Fruit fly (Drosophila melanogaster) whole organism, embryonic: ENCODE measurements around the gene CG3632.
A peak's percentile ranks its signal among the peaks of the same experiment; 100 is the strongest.

Experiments
- BtbVII ChIP-seq: fragments of 200-800 bp; sonication (Bioruptor generic); optimal IDR thresholded peaks from 3 replicates; lab custom pipeline; 2017; ENCODE audit warnings: missing biosample characterization, mild to moderate bottlenecking, missing genetic modification characterization
- CG10431 ChIP-seq: fragments of 200-800 bp; sonication (Bioruptor generic); optimal IDR thresholded peaks from 3 replicates; lab custom pipeline; 2018; ENCODE audit warnings: missing biosample characterization, mild to moderate bottlenecking, missing genetic modification characterization
- CG10565 ChIP-seq: fragments of 200-800 bp; sonication (Bioruptor generic); optimal IDR thresholded peaks from 3 replicates; lab custom pipeline; 2016; ENCODE audit warnings: missing biosample characterization, mild to moderate bottlenecking, missing genetic modification characterization
- CG10979 ChIP-seq: fragments of 200-800 bp; sonication (Bioruptor generic); optimal IDR thresholded peaks from 2 replicates; lab custom pipeline; 2018; ENCODE audit warnings: missing biosample characterization, mild to moderate bottlenecking, missing genetic modification characterization, moderate library complexity
- CG12659 ChIP-seq: fragments of 200-800 bp; sonication (Bioruptor generic); optimal IDR thresholded peaks from 3 replicates; lab custom pipeline; 2017; ENCODE audit warnings: mild to moderate bottlenecking, missing biosample characterization, missing genetic modification reagents, missing genetic modification characterization
- CG13296 ChIP-seq: fragments of 200-800 bp; sonication (Bioruptor generic); optimal IDR thresholded peaks from 3 replicates; lab custom pipeline; 2018; ENCODE audit warnings: missing biosample characterization, mild to moderate bottlenecking, missing genetic modification characterization
- CG15073 ChIP-seq: fragments of 200-800 bp; sonication (Bioruptor generic); optimal IDR thresholded peaks from 2 replicates; lab custom pipeline; 2016; ENCODE audit warnings: missing biosample characterization, missing genetic modification characterization
- CG15601 ChIP-seq: fragments of 200-800 bp; sonication (Bioruptor generic); optimal IDR thresholded peaks from 3 replicates; lab custom pipeline; 2019; ENCODE audit warnings: missing biosample characterization, mild to moderate bottlenecking, missing genetic modification characterization, moderate library complexity
- CG16779 ChIP-seq: fragments of 200-800 bp; sonication (Bioruptor generic); IDR thresholded peaks from 2 replicates; pipeline ENCODE4 v1.3.6; 2022; ENCODE audit warnings: missing biosample characterization, missing genetic modification characterization
- CG17328 ChIP-seq: fragments of 200-800 bp; sonication (Bioruptor generic); IDR thresholded peaks from 2 replicates; pipeline ENCODE4 v1.3.6; 2022; ENCODE audit warnings: missing biosample characterization, missing genetic modification characterization
- CG17359 ChIP-seq: fragments of 200-800 bp; sonication (Bioruptor generic); optimal IDR thresholded peaks from 3 replicates; lab custom pipeline; 2018; ENCODE audit warnings: missing biosample characterization, mild to moderate bottlenecking, missing genetic modification characterization, moderate library complexity
- CG17385 ChIP-seq: fragments of 200-800 bp; sonication (Bioruptor generic); optimal IDR thresholded peaks from 3 replicates; lab custom pipeline; 2018; ENCODE audit warnings: missing biosample characterization, mild to moderate bottlenecking, missing genetic modification characterization
- CG2678 ChIP-seq: fragments of 200-800 bp; sonication (Bioruptor generic); optimal IDR thresholded peaks from 3 replicates; lab custom pipeline; 2019; ENCODE audit warnings: missing biosample characterization, mild to moderate bottlenecking, missing genetic modification characterization, moderate library complexity
- CG2875 ChIP-seq: fragments of 200-800 bp; sonication (Bioruptor generic); optimal IDR thresholded peaks from 2 replicates; lab custom pipeline; 2017; ENCODE audit warnings: missing biosample characterization, mild to moderate bottlenecking, missing genetic modification characterization, missing genetic modification reagents
- CG31365 ChIP-seq: fragments of 200-800 bp; sonication (Bioruptor generic); optimal IDR thresholded peaks from 2 replicates; lab custom pipeline; 2018; ENCODE audit warnings: missing biosample characterization, mild to moderate bottlenecking, missing genetic modification characterization
- CG34422 ChIP-seq: fragments of 200-800 bp; sonication (Bioruptor generic); IDR thresholded peaks from 3 replicates; pipeline ENCODE4 v1.3.6; 2022; ENCODE audit warnings: missing biosample characterization, missing genetic modification characterization
- CG3838 ChIP-seq: fragments of 200-800 bp; sonication (Bioruptor generic); optimal IDR thresholded peaks from 3 replicates; lab custom pipeline; 2016; ENCODE audit warnings: missing biosample characterization, missing genetic modification characterization
- CG4617 ChIP-seq: fragments of 200-800 bp; sonication (Bioruptor generic); optimal IDR thresholded peaks from 3 replicates; lab custom pipeline; 2016; ENCODE audit warnings: missing biosample characterization, missing genetic modification characterization, borderline replicate concordance
- CG6813 ChIP-seq: fragments of 200-800 bp; sonication (Bioruptor generic); optimal IDR thresholded peaks from 2 replicates; lab custom pipeline; 2017; ENCODE audit warnings: missing biosample characterization, missing genetic modification characterization, mild to moderate bottlenecking, moderate library complexity, missing genetic modification reagents
- CG8089 ChIP-seq: fragments of 200-800 bp; sonication (Bioruptor generic); optimal IDR thresholded peaks from 3 replicates; lab custom pipeline; 2016; ENCODE audit warnings: missing biosample characterization, missing genetic modification characterization
- CTCF ChIP-seq: fragments of 200-800 bp; sonication (Bioruptor generic); optimal IDR thresholded peaks from 2 replicates; lab custom pipeline; 2017; ENCODE audit warnings: missing biosample characterization, mild to moderate bottlenecking, missing genetic modification characterization, moderate library complexity
- Camta ChIP-seq: fragments of 200-800 bp; sonication (Bioruptor generic); optimal IDR thresholded peaks from 2 replicates; lab custom pipeline; 2016; ENCODE audit warnings: missing biosample characterization, missing genetic modification characterization
- D ChIP-seq, 2 experiments: fragments of 200-800 bp in 1 of 2; fragments of >200 bp in 1 of 2; sonication (Bioruptor generic) in 1 of 2; optimal IDR thresholded peaks; 2 replicates in 1 of 2; 3 replicates in 1 of 2; lab custom pipeline; 2017; ENCODE audit warnings: mild to moderate bottlenecking in 1 of 2, missing biosample characterization in 1 of 2, missing genetic modification characterization in 1 of 2, missing genetic modification reagents in 1 of 2
- Drgx ChIP-seq: fragments of 200-800 bp; sonication (Bioruptor generic); IDR thresholded peaks from 2 replicates; pipeline ENCODE4 v1.3.6; 2022; ENCODE audit warnings: missing biosample characterization, missing genetic modification characterization
- Hmr ChIP-seq: fragments of 200-800 bp; sonication (Bioruptor generic); optimal IDR thresholded peaks from 3 replicates; lab custom pipeline; 2017; ENCODE audit warnings: mild to moderate bottlenecking, missing biosample characterization, missing genetic modification reagents, missing genetic modification characterization
- Hsf ChIP-seq: fragments of 200-800 bp; sonication (Bioruptor generic); optimal IDR thresholded peaks from 3 replicates; lab custom pipeline; 2016; ENCODE audit warnings: missing biosample characterization, missing genetic modification characterization
- MBD-R2 ChIP-seq: fragments of 200-800 bp; sonication (Bioruptor generic); IDR thresholded peaks from 2 replicates; pipeline ENCODE4 v1.3.6; 2022; ENCODE audit warnings: missing biosample characterization, missing genetic modification characterization
- NK7.1 ChIP-seq: fragments of 200-800 bp; sonication (Bioruptor generic); optimal IDR thresholded peaks from 3 replicates; lab custom pipeline; 2016; ENCODE audit warnings: missing biosample characterization, missing genetic modification characterization
- Nf-YC ChIP-seq: fragments of 200-800 bp; optimal IDR thresholded peaks from 3 replicates; lab custom pipeline; 2019; ENCODE audit warnings: missing biosample characterization, mild to moderate bottlenecking, missing genetic modification characterization, moderate library complexity
- NfI ChIP-seq: fragments of 200-800 bp; sonication (Bioruptor generic); optimal IDR thresholded peaks from 3 replicates; lab custom pipeline; 2018; ENCODE audit warnings: missing biosample characterization, mild to moderate bottlenecking, missing genetic modification characterization, moderate library complexity
- Opbp ChIP-seq: fragments of 200-800 bp; sonication (Bioruptor generic); IDR thresholded peaks from 3 replicates; pipeline ENCODE4 v1.3.6; 2022; ENCODE audit warnings: missing biosample characterization, missing genetic modification characterization; ENCODE audit not compliant: partially characterized antibody
- Six4 ChIP-seq: fragments of 200-800 bp; sonication (Bioruptor generic); optimal IDR thresholded peaks from 2 replicates; lab custom pipeline; 2016; ENCODE audit warnings: missing biosample characterization, missing genetic modification characterization
- TFAM ChIP-seq: fragments of 200-800 bp; sonication (Bioruptor generic); optimal IDR thresholded peaks from 2 replicates; lab custom pipeline; 2017; ENCODE audit warnings: missing biosample characterization, missing genetic modification characterization, inconsistent platforms
- Xrp1 ChIP-seq: fragments of 200-800 bp; sonication (Bioruptor generic); IDR thresholded peaks from 2 replicates; pipeline ENCODE4 v1.3.6; 2022; ENCODE audit warnings: missing biosample characterization, missing genetic modification characterization
- al ChIP-seq: fragments of 200-800 bp; sonication (Bioruptor generic); IDR thresholded peaks from 2 replicates; pipeline ENCODE4 v1.3.6; 2022; ENCODE audit warnings: missing biosample characterization, missing genetic modification characterization
- bbx ChIP-seq: fragments of 200-800 bp; sonication (Bioruptor generic); IDR thresholded peaks from 2 replicates; pipeline ENCODE4 v1.3.6; 2022; ENCODE audit warnings: missing biosample characterization, missing genetic modification characterization; ENCODE audit not compliant: partially characterized antibody
- cad ChIP-seq: fragments of >200 bp; optimal IDR thresholded peaks from 2 replicates; lab custom pipeline; 2017; ENCODE audit warnings: missing biosample characterization, missing genetic modification characterization
- danr ChIP-seq: fragments of 200-800 bp; sonication (Bioruptor generic); IDR thresholded peaks from 2 replicates; pipeline ENCODE4 v1.3.6; 2022; ENCODE audit warnings: missing biosample characterization, missing genetic modification characterization
- dm ChIP-seq: fragments of 200-800 bp; sonication (Bioruptor generic); optimal IDR thresholded peaks from 3 replicates; lab custom pipeline; 2016; ENCODE audit warnings: missing biosample characterization, missing genetic modification characterization
- dmrt99B ChIP-seq: fragments of 200-800 bp; sonication (Bioruptor generic); optimal IDR thresholded peaks from 2 replicates; lab custom pipeline; 2018; ENCODE audit warnings: missing biosample characterization, mild to moderate bottlenecking, missing genetic modification characterization, moderate library complexity
- grau ChIP-seq: fragments of 200-800 bp; optimal IDR thresholded peaks from 3 replicates; lab custom pipeline; 2019; ENCODE audit warnings: missing biosample characterization, mild to moderate bottlenecking, missing genetic modification characterization, moderate library complexity
- lola ChIP-seq, 3 experiments: fragments of >200 bp in 2 of 3; fragments of 200-800 bp in 1 of 3; sonication (Bioruptor generic) in 1 of 3; optimal IDR thresholded peaks; 2 replicates each; lab custom pipeline; 2017 to 2019; ENCODE audit warnings: missing biosample characterization in 3 of 3, missing genetic modification characterization in 3 of 3, mild to moderate bottlenecking in 1 of 3, moderate library complexity in 1 of 3
- mld ChIP-seq: fragments of 200-800 bp; sonication (Bioruptor generic); IDR thresholded peaks from 3 replicates; pipeline ENCODE4 v1.3.6; 2022; ENCODE audit warnings: missing biosample characterization, missing genetic modification characterization; ENCODE audit not compliant: partially characterized antibody
- org-1 ChIP-seq: fragments of 200-800 bp; sonication (Bioruptor generic); optimal IDR thresholded peaks from 2 replicates; lab custom pipeline; 2017; ENCODE audit warnings: missing biosample characterization, missing genetic modification characterization
- pan ChIP-seq, 4 experiments: fragments of >200 bp in 3 of 4; fragments of 200-800 bp in 1 of 4; sonication (Bioruptor generic) in 1 of 4; optimal IDR thresholded peaks in 3 of 4; IDR thresholded peaks in 1 of 4; 2 replicates each; pipeline versions ENCODE4 v1.3.6 to Lab custom; 2017 to 2022; ENCODE audit warnings: missing biosample characterization in 2 of 4, missing genetic modification characterization in 2 of 4, mixed read lengths in 1 of 4
- pho ChIP-seq: fragments of 200-800 bp; sonication (Bioruptor generic); optimal IDR thresholded peaks from 2 replicates; lab custom pipeline; 2016; ENCODE audit warnings: missing biosample characterization, missing genetic modification characterization
- pnt ChIP-seq: fragments of 200-800 bp; sonication (Bioruptor generic); optimal IDR thresholded peaks from 3 replicates; lab custom pipeline; 2016; ENCODE audit warnings: missing biosample characterization, missing genetic modification characterization
- sug ChIP-seq: fragments of 200-800 bp; optimal IDR thresholded peaks from 2 replicates; lab custom pipeline; 2019; ENCODE audit warnings: missing biosample characterization, mild to moderate bottlenecking, missing genetic modification characterization, moderate library complexity
- tap ChIP-seq: fragments of 200-800 bp; optimal IDR thresholded peaks from 3 replicates; lab custom pipeline; 2019; ENCODE audit warnings: missing biosample characterization, mild to moderate bottlenecking, missing genetic modification characterization, moderate library complexity
- usp ChIP-seq: fragments of >200 bp; optimal IDR thresholded peaks from 2 replicates; lab custom pipeline; 2017; ENCODE audit warnings: missing biosample characterization, missing genetic modification characterization

Gene CG3632

dm6 chrX:16270795-16271194, 25.7 kb upstream of the CG3632 start, which contains the start of gene Mfe2 (continued):
- peak; percentile 53 for TF ChIP-seq Hsf
- TF ChIP-seq dm = peak; percentile 29
- TF ChIP-seq CG3838 = no peak
- TF ChIP-seq CG31365 (tag; lab: Kevin White, UChicago) = no peak
- TF ChIP-seq Xrp1 (GFP tag; lab: Robert Waterston, UW) = peak; percentile 51; the same call in 1 of the 2 replicates
- TF ChIP-seq Nf-YC = peak; percentile 24
- TF ChIP-seq pnt (GFP tag; lab: Kevin White, UChicago) = peak; percentile 18
- TF ChIP-seq cad = no peak
- peak; percentile 59 for TF ChIP-seq pho (GFP tag; lab: Kevin White, UChicago)
- TF ChIP-seq NfI (GFP tag; lab: Kevin White, UChicago) = peak; percentile 46
- peak; percentile 44 for TF ChIP-seq CG13296
- TF ChIP-seq CG4617 = peak; percentile 83
- TF ChIP-seq CG12659 (GFP tag; lab: Kevin White, UChicago) = peak; percentile 82
- TF ChIP-seq danr (GFP tag; lab: Robert Waterston, UW) = no peak
- TF ChIP-seq D (optimal IDR thresholded peaks at IDR 0.05; lab: Kevin White, UChicago) = no peak
- TF ChIP-seq D (GFP tag; optimal IDR thresholded peaks at IDR 0.05; lab: Kevin White, UChicago) = no peak
- TF ChIP-seq pan (optimal IDR thresholded peaks at IDR 0.05; lab: Kevin White, UChicago) = no peak
- TF ChIP-seq pan (GFP tag; optimal IDR thresholded peaks at IDR 0.05 in 1 of 2, IDR thresholded peaks at IDR 0.05 in 1 of 2) = no peak
- TF ChIP-seq CG17385 (GFP tag; lab: Kevin White, UChicago) = no peak
- no peak for TF ChIP-seq tap (tag; lab: Kevin White, UChicago)
- TF ChIP-seq CTCF (GFP tag; lab: Kevin White, UChicago) = peak; percentile 80
- TF ChIP-seq CG16779 (GFP tag; lab: Robert Waterston, UW) = no peak
- no peak for TF ChIP-seq dmrt99B (tag; lab: Kevin White, UChicago)
- peak; percentile 66 for TF ChIP-seq MBD-R2 (GFP tag; lab: Robert Waterston, UW)
- peak; percentile 28; the same call in 1 of the 2 replicates for TF ChIP-seq Drgx (GFP tag; lab: Robert Waterston, UW)
- no peak for TF ChIP-seq mld (GFP tag; lab: Robert Waterston, UW)
- peak; percentile 7 for TF ChIP-seq CG6813 (GFP tag; lab: Kevin White, UChicago)
- peak; percentile 40 for TF ChIP-seq bbx (GFP tag; lab: Robert Waterston, UW)
- TF ChIP-seq CG10565 = no peak
- TF ChIP-seq lola (GFP tag; optimal IDR thresholded peaks at IDR 0.05; lab: Kevin White, UChicago) = no peak
- no peak for TF ChIP-seq CG2875 (GFP tag; lab: Kevin White, UChicago)
- peak; percentile 24 for TF ChIP-seq Six4 (GFP tag; lab: Kevin White, UChicago)
- TF ChIP-seq CG34422 (GFP tag; lab: Robert Waterston, UW) = no peak
- TF ChIP-seq CG10431 = no peak
- peak; percentile 48 for TF ChIP-seq grau (tag; lab: Kevin White, UChicago)
- no peak for TF ChIP-seq TFAM
- no peak for TF ChIP-seq CG17328 (GFP tag; lab: Robert Waterston, UW)
- TF ChIP-seq Hmr (GFP tag; lab: Kevin White, UChicago) = peak; percentile 84
- no peak for TF ChIP-seq BtbVII (GFP tag; lab: Kevin White, UChicago)
- TF ChIP-seq usp (GFP tag; lab: Kevin White, UChicago) = no peak
- TF ChIP-seq Opbp (GFP tag; lab: Robert Waterston, UW) = no peak
- peak; percentile 6 for TF ChIP-seq CG10979 (tag; lab: Kevin White, UChicago)
- TF ChIP-seq NK7.1 (GFP tag; lab: Kevin White, UChicago) = no peak
- TF ChIP-seq CG15073 (GFP tag; lab: Kevin White, UChicago) = no peak
- TF ChIP-seq sug = peak; percentile 32
- TF ChIP-seq org-1 (GFP tag; lab: Kevin White, UChicago) = peak; percentile 40
- no peak for TF ChIP-seq CG2678 (tag; lab: Kevin White, UChicago)
- TF ChIP-seq Camta (GFP tag; lab: Kevin White, UChicago) = peak; percentile 53
- TF ChIP-seq CG15601 = peak; percentile 35
- peak; percentile 12 for TF ChIP-seq CG8089 (GFP tag; lab: Kevin White, UChicago)
- TF ChIP-seq al (GFP tag; lab: Robert Waterston, UW) = peak; percentile 12; the same call in 1 of the 2 replicates
- TF ChIP-seq CG17359 (tag; lab: Kevin White, UChicago) = peak; percentile 41
